Worm (Caenorhabditis elegans) whole organism, L2 larva: ENCODE measurements around the gene sul-2.

ENCODE experiments used
- C34F6.9 ChIP-seq: fragments of 150-350 bp; optimal IDR thresholded peaks from 2 replicates; lab custom pipeline; 2014; ENCODE audit warnings: missing biosample characterization, missing genetic modification characterization
- F13H6.1 ChIP-seq: sonication (generic microtip); optimal IDR thresholded peaks from 2 replicates; lab custom pipeline; 2016; ENCODE audit warnings: missing genetic modification characterization, missing compliant biosample characterization
- ZK546.5 ChIP-seq: sonication (generic microtip); optimal IDR thresholded peaks from 2 replicates; lab custom pipeline; 2017; ENCODE audit warnings: missing biosample characterization, missing genetic modification characterization
- alr-1 ChIP-seq: fragments of 150-350 bp; optimal IDR thresholded peaks from 2 replicates; lab custom pipeline; 2014; ENCODE audit warnings: missing biosample characterization, missing genetic modification characterization
- aly-2 ChIP-seq: fragments of 150-350 bp; optimal IDR thresholded peaks from 2 replicates; lab custom pipeline; 2014; ENCODE audit warnings: missing biosample characterization, missing genetic modification characterization
- ama-1 ChIP-seq: fragments of 150-350 bp; optimal IDR thresholded peaks from 2 replicates; lab custom pipeline; 2018; ENCODE audit warnings: inconsistent platforms
- blmp-1 ChIP-seq: sonication (generic microtip); optimal IDR thresholded peaks from 2 replicates; lab custom pipeline; 2017; ENCODE audit warnings: missing genetic modification characterization, mild to moderate bottlenecking, missing compliant biosample characterization, antibody characterized with exemption, moderate library complexity; ENCODE audit not compliant: insufficient read depth
- ceh-16 ChIP-seq: fragments of 150-350 bp; optimal IDR thresholded peaks from 2 replicates; lab custom pipeline; 2014; ENCODE audit warnings: missing biosample characterization, missing genetic modification characterization
- ceh-82 ChIP-seq: fragments of 150-350 bp; optimal IDR thresholded peaks from 2 replicates; lab custom pipeline; 2014; ENCODE audit warnings: missing biosample characterization, missing genetic modification characterization
- crh-2 ChIP-seq: sonication (generic microtip); optimal IDR thresholded peaks from 2 replicates; lab custom pipeline; 2017; ENCODE audit warnings: missing biosample characterization, missing genetic modification characterization
- egl-27 ChIP-seq: sonication (generic microtip); optimal IDR thresholded peaks from 3 replicates; lab custom pipeline; 2017; ENCODE audit warnings: missing biosample characterization, missing genetic modification reagents, missing genetic modification characterization
- elt-1 ChIP-seq: fragments of 150-350 bp; optimal IDR thresholded peaks from 2 replicates; lab custom pipeline; 2014; ENCODE audit warnings: missing biosample characterization, missing genetic modification characterization
- elt-3 ChIP-seq: sonication (generic microtip); optimal IDR thresholded peaks from 2 replicates; lab custom pipeline; 2017; ENCODE audit warnings: missing biosample characterization, missing genetic modification characterization
- fos-1 ChIP-seq: fragments of 150-350 bp; optimal IDR thresholded peaks from 2 replicates; lab custom pipeline; 2014; ENCODE audit warnings: missing biosample characterization, missing genetic modification characterization
- lin-13 ChIP-seq: fragments of 150-350 bp; optimal IDR thresholded peaks from 2 replicates; lab custom pipeline; 2014; ENCODE audit warnings: missing biosample characterization, missing genetic modification reagents, missing genetic modification characterization
- mbf-1 ChIP-seq: sonication (generic microtip); optimal IDR thresholded peaks from 2 replicates; lab custom pipeline; 2017; ENCODE audit warnings: missing biosample characterization, missing genetic modification characterization
- mdl-1 ChIP-seq, 2 experiments: fragments of 150-350 bp in 1 of 2; sonication (generic microtip) in 1 of 2; optimal IDR thresholded peaks; 2 replicates each; lab custom pipeline; 2017; ENCODE audit warnings: missing biosample characterization in 2 of 2, missing genetic modification characterization in 2 of 2
- nhr-10 ChIP-seq: sonication (generic microtip); optimal IDR thresholded peaks from 2 replicates; lab custom pipeline; 2017; ENCODE audit warnings: missing biosample characterization, missing genetic modification characterization
- nhr-12 ChIP-seq: fragments of 150-350 bp; optimal IDR thresholded peaks from 2 replicates; lab custom pipeline; 2014; ENCODE audit warnings: missing biosample characterization, missing genetic modification characterization
- nhr-21 ChIP-seq: fragments of 150-350 bp; optimal IDR thresholded peaks from 2 replicates; lab custom pipeline; 2014; ENCODE audit warnings: missing biosample characterization, missing genetic modification characterization
- nhr-23 ChIP-seq: fragments of 150-350 bp; optimal IDR thresholded peaks from 2 replicates; lab custom pipeline; 2014; ENCODE audit warnings: missing biosample characterization, missing genetic modification reagents, missing genetic modification characterization
- nhr-25 ChIP-seq: fragments of 150-350 bp; sonication (generic microtip); optimal IDR thresholded peaks from 3 replicates; lab custom pipeline; 2014; ENCODE audit warnings: missing biosample characterization, missing genetic modification characterization
- skn-1 ChIP-seq: sonication (generic microtip); optimal IDR thresholded peaks from 2 replicates; lab custom pipeline; 2017; ENCODE audit warnings: missing biosample characterization, missing genetic modification characterization
- sma-3 ChIP-seq: sonication (generic microtip); optimal IDR thresholded peaks from 2 replicates; lab custom pipeline; 2016; ENCODE audit warnings: missing genetic modification reagents, missing genetic modification characterization, missing compliant biosample characterization
- sma-9 ChIP-seq, 2 experiments: fragments of 150-350 bp in 1 of 2; sonication (generic microtip) in 1 of 2; optimal IDR thresholded peaks; 2 replicates each; lab custom pipeline; 2014 to 2016; ENCODE audit warnings: missing genetic modification characterization in 2 of 2, mild to moderate bottlenecking in 1 of 2, missing biosample characterization in 1 of 2, missing compliant biosample characterization in 1 of 2, missing genetic modification reagents in 1 of 2, moderate library complexity in 1 of 2
- snpc-4 ChIP-seq: fragments of 150-350 bp; optimal IDR thresholded peaks from 2 replicates; lab custom pipeline; 2014; ENCODE audit warnings: missing biosample characterization, missing genetic modification characterization
- unc-39 ChIP-seq: fragments of 150-350 bp; optimal IDR thresholded peaks from 2 replicates; lab custom pipeline; 2014; ENCODE audit warnings: missing biosample characterization, missing genetic modification characterization
- zag-1 ChIP-seq: fragments of 150-350 bp; optimal IDR thresholded peaks from 2 replicates; lab custom pipeline; 2014; ENCODE audit warnings: missing biosample characterization, missing genetic modification characterization
- ztf-1 ChIP-seq: fragments of 200-800 bp; sonication (Bioruptor generic); conservative IDR thresholded peaks from 2 replicates; pipeline ENCODE4 v1.3.6; 2022; ENCODE audit warnings: missing genetic modification characterization, missing compliant biosample characterization
- ztf-11 ChIP-seq: sonication (generic microtip); optimal IDR thresholded peaks from 2 replicates; lab custom pipeline; 2017; ENCODE audit warnings: missing biosample characterization, missing genetic modification characterization
- ztf-4 ChIP-seq: fragments of 150-350 bp; optimal IDR thresholded peaks from 2 replicates; lab custom pipeline; 2014; ENCODE audit warnings: missing biosample characterization, missing genetic modification characterization

Gene sul-2

ce11 chrV:8130149-8130661 is 27.3 kb upstream of the sul-2 start, which contains the start of gene snap-1 (continued):
- TF ChIP-seq aly-2 (tag; lab: Kevin White, UChicago) (peak; percentile 35), F13H6.1 (tag; lab: Kevin White, UChicago) (peak; percentile 49), ceh-82 (tag; lab: Kevin White, UChicago) (no peak), zag-1 (tag; lab: Kevin White, UChicago) (peak; percentile 76), mdl-1 (tag; optimal IDR thresholded peaks at IDR 0.05; lab: Kevin White, UChicago) (peak in 1 of 2 experiments; percentile 61), nhr-23 (tag; lab: Kevin White, UChicago) (no peak), ztf-1 (GFP tag; lab: Robert Waterston, UW) (no peak), egl-27 (tag; lab: Kevin White, UChicago) (peak; percentile 14), nhr-10 (no peak), C34F6.9 (peak; percentile 92), ceh-16 (tag; lab: Kevin White, UChicago) (no peak)

- TF ChIP-seq elt-3 (tag; lab: Kevin White, UChicago) = no peak
These were observed 26.7 kb upstream of the sul-2 start for ce11 chrV:8130812-8131211.

- TF ChIP-seq elt-1 (no peak), ama-1 (peak; percentile 25), nhr-21 (tag; lab: Kevin White, UChicago) (no peak), nhr-23 (tag; lab: Kevin White, UChicago) (no peak), mdl-1 (tag; optimal IDR thresholded peaks at IDR 0.05; lab: Kevin White, UChicago) (no peak), mbf-1 (tag; lab: Kevin White, UChicago) (no peak)
These were observed 25.9 kb upstream of the sul-2 start for ce11 chrV:8131628-8132027.

- TF ChIP-seq nhr-10 (no peak), unc-39 (no peak), ama-1 (no peak), blmp-1 (tag; lab: Kevin White, UChicago) (no peak), nhr-12 (tag; lab: Kevin White, UChicago) (no peak), sma-9 (GFP tag; optimal IDR thresholded peaks at IDR 0.05; lab: Kevin White, UChicago) (no peak), sma-9 (tag; optimal IDR thresholded peaks at IDR 0.05; lab: Kevin White, UChicago) (no peak), nhr-25 (tag; lab: Kevin White, UChicago) (no peak), crh-2 (tag; lab: Kevin White, UChicago) (no peak), fos-1 (tag; lab: Kevin White, UChicago) (no peak)
These were observed 24.6 kb upstream of the sul-2 start, which contains the start of gene D1014.4 for ce11 chrV:8132926-8133325. D1014.4 (plus strand) TSS chrV:8133226.

ce11 chrV:8143605-8144004 is 13.9 kb upstream of the sul-2 start, which contains the start of gene D1014.2:
D1014.2 (plus strand) TSS chrV:8143905.
- TF ChIP-seq snpc-4 (tag; lab: Kevin White, UChicago) = no peak
- TF ChIP-seq F13H6.1 (tag; lab: Kevin White, UChicago) = no peak
- TF ChIP-seq, all 48 proteins: peak for 0

ce11 chrV:8144515-8144914 is 13.0 kb upstream of the sul-2 start:
- no peak for TF ChIP-seq elt-1
- no peak for TF ChIP-seq ztf-4 (tag; lab: Kevin White, UChicago)
- TF ChIP-seq lin-13 (GFP tag; lab: Kevin White, UChicago) = no peak
- no peak for TF ChIP-seq nhr-12 (tag; lab: Kevin White, UChicago)
- TF ChIP-seq F13H6.1 (tag; lab: Kevin White, UChicago) = no peak
- no peak for TF ChIP-seq nhr-10
- no peak for TF ChIP-seq alr-1 (tag; lab: Kevin White, UChicago)
- no peak for TF ChIP-seq ceh-16 (tag; lab: Kevin White, UChicago)
- TF ChIP-seq fos-1 (tag; lab: Kevin White, UChicago) = no peak
- TF ChIP-seq ama-1 = no peak
- no peak for TF ChIP-seq ztf-11
- TF ChIP-seq ceh-82 (tag; lab: Kevin White, UChicago) = no peak
- TF ChIP-seq egl-27 (tag; lab: Kevin White, UChicago) = no peak
- no peak for TF ChIP-seq nhr-21 (tag; lab: Kevin White, UChicago)
- TF ChIP-seq sma-9 (GFP tag; optimal IDR thresholded peaks at IDR 0.05; lab: Kevin White, UChicago) = no peak
- no peak for TF ChIP-seq sma-9 (tag; optimal IDR thresholded peaks at IDR 0.05; lab: Kevin White, UChicago)
- no peak for TF ChIP-seq sma-3 (GFP tag; lab: Kevin White, UChicago)
- TF ChIP-seq skn-1 (tag; lab: Kevin White, UChicago) = no peak
- no peak for TF ChIP-seq ZK546.5 (tag; lab: Kevin White, UChicago)
- no peak for TF ChIP-seq blmp-1 (tag; lab: Kevin White, UChicago)
